Fruit fly (Drosophila melanogaster): Measurements from ENCODE around the gene Fum3.

The Fum3 gene

dm6 chr3L:11466985-11467384 is 1.3 kb upstream of the Fum3 start (continued):
- no peak for TF ChIP-seq CG3995 (GFP tag; optimal IDR thresholded peaks at IDR 0.05)
- 0 out of 2 replicates have a peak, but pooled peaks have one; percentile 12 for TF ChIP-seq wor (GFP tag; IDR thresholded peaks at IDR 0.05)
- TF ChIP-seq CG1832 (GFP tag; optimal IDR thresholded peaks at IDR 0.05): no peak
- peak; percentile 71 for TF ChIP-seq CG2678 (tag; optimal IDR thresholded peaks at IDR 0.05)
- TF ChIP-seq tup (GFP tag; optimal IDR thresholded peaks at IDR 0.05): no peak
- peak; percentile 45 for TF ChIP-seq PHDP (tag; optimal IDR thresholded peaks at IDR 0.05)
- TF ChIP-seq ssp (GFP tag; IDR thresholded peaks at IDR 0.05): 0 out of 2 replicates have a peak, but pooled peaks have one; percentile 16
- no peak for TF ChIP-seq CG1024 (GFP tag; IDR thresholded peaks at IDR 0.05)
- TF ChIP-seq twi (tag; optimal IDR thresholded peaks at IDR 0.05): no peak
- TF ChIP-seq CG18262 (tag; optimal IDR thresholded peaks at IDR 0.05): peak; percentile 66
- TF ChIP-seq slou (GFP tag; optimal IDR thresholded peaks at IDR 0.05): no peak
- TF ChIP-seq Hmr (GFP tag; optimal IDR thresholded peaks at IDR 0.05): peak; percentile 43
- TF ChIP-seq CG31441 (GFP tag; IDR thresholded peaks at IDR 0.05): peak; percentile 66
- TF ChIP-seq CG8924 (tag; optimal IDR thresholded peaks at IDR 0.05): peak; percentile 61
- TF ChIP-seq CG32772 (GFP tag; IDR thresholded peaks at IDR 0.05): no peak
- peak; percentile 18 for TF ChIP-seq CG10147 (GFP tag; optimal IDR thresholded peaks at IDR 0.05)
- TF ChIP-seq Side (GFP tag; optimal IDR thresholded peaks at IDR 0.05): no peak
- TF ChIP-seq CG2129 (GFP tag; IDR thresholded peaks at IDR 0.05; ENCODE audit: partially characterized antibody): no peak
- TF ChIP-seq lola (GFP tag; optimal IDR thresholded peaks at IDR 0.05): peak in 1 of 3 experiments; percentile 47
- TF ChIP-seq H15 (GFP tag; IDR thresholded peaks at IDR 0.05): no peak
- no peak for TF ChIP-seq cas (GFP tag; IDR thresholded peaks at IDR 0.05)
- peak; percentile 47 for TF ChIP-seq dmrt11E (tag; optimal IDR thresholded peaks at IDR 0.05)
- no peak for TF ChIP-seq Bteb2 (GFP tag; optimal IDR thresholded peaks at IDR 0.05)
- TF ChIP-seq gcm (GFP tag; optimal IDR thresholded peaks at IDR 0.05): peak; percentile 18
- TF ChIP-seq D19A (tag; optimal IDR thresholded peaks at IDR 0.05): peak; percentile 39
- no peak for TF ChIP-seq CG14050 (GFP tag; IDR thresholded peaks at IDR 0.05)
- TF ChIP-seq Kr (GFP tag; optimal IDR thresholded peaks at IDR 0.05): no peak
- peak; percentile 22 for TF ChIP-seq HHEX (GFP tag; optimal IDR thresholded peaks at IDR 0.05)
- no peak for TF ChIP-seq CG1603 (tag; optimal IDR thresholded peaks at IDR 0.05)
- peak; percentile 37 for TF ChIP-seq CG12391 (tag; optimal IDR thresholded peaks at IDR 0.05)
- TF ChIP-seq CoRest (tag; optimal IDR thresholded peaks at IDR 0.05): peak; percentile 53
- TF ChIP-seq row (GFP tag; IDR thresholded peaks at IDR 0.05): 0 out of 3 replicates have a peak, but pooled peaks have one; percentile 21
- no peak for TF ChIP-seq CG12104 (GFP tag; optimal IDR thresholded peaks at IDR 0.05)
- no peak for TF ChIP-seq p53 (GFP tag; optimal IDR thresholded peaks at IDR 0.05)
- TF ChIP-seq CG8388 (GFP tag; optimal IDR thresholded peaks at IDR 0.05): peak; percentile 30
- no peak for TF ChIP-seq tio (GFP tag; optimal IDR thresholded peaks at IDR 0.05)
- TF ChIP-seq CG5245 (GFP tag; optimal IDR thresholded peaks at IDR 0.05): no peak
- TF ChIP-seq CG43689 (GFP tag; IDR thresholded peaks at IDR 0.05): no peak
- peak; percentile 7 for TF ChIP-seq caup (GFP tag; optimal IDR thresholded peaks at IDR 0.05; ENCODE audit: severe bottlenecking)
- no peak for TF ChIP-seq CG11247 (GFP tag; IDR thresholded peaks at IDR 0.05)
- no peak for TF ChIP-seq CG14667 (GFP tag; IDR thresholded peaks at IDR 0.05)
- peak; percentile 35 for TF ChIP-seq CG10267 (tag; optimal IDR thresholded peaks at IDR 0.05)
- TF ChIP-seq Meics (GFP tag; optimal IDR thresholded peaks at IDR 0.05): peak; percentile 43
- peak; percentile 43; the same call in 1 of the 2 replicates for TF ChIP-seq CG6689 (GFP tag; IDR thresholded peaks at IDR 0.05)
- no peak for TF ChIP-seq CG8281 (tag; optimal IDR thresholded peaks at IDR 0.05)
- TF ChIP-seq CG12659 (GFP tag; optimal IDR thresholded peaks at IDR 0.05): peak; percentile 21
- TF ChIP-seq slbo (GFP tag; IDR thresholded peaks at IDR 0.05): peak; percentile 34; the same call in 1 of the 2 replicates
- peak; percentile 63 for TF ChIP-seq CG7839 (tag; optimal IDR thresholded peaks at IDR 0.05)
- no peak for TF ChIP-seq CG1529 (GFP tag; optimal IDR thresholded peaks at IDR 0.05)
- peak; percentile 55 for TF ChIP-seq dmrt99B (tag; optimal IDR thresholded peaks at IDR 0.05)

Data from whole organism, embryonic.